Worm (Caenorhabditis elegans) whole organism, early embryonic: ENCODE data around the gene T24H7.8.

Experiments used
- B0310.2 ChIP-seq: sonication (generic microtip); optimal IDR thresholded peaks from 2 replicates; lab custom pipeline; 2016; ENCODE audit warnings: mild to moderate bottlenecking, missing genetic modification characterization, missing compliant biosample characterization
- F13C5.2 ChIP-seq: sonication (generic microtip); optimal IDR thresholded peaks from 2 replicates; lab custom pipeline; 2017; ENCODE audit warnings: mild to moderate bottlenecking, missing genetic modification characterization, inconsistent platforms, missing compliant biosample characterization
- ama-1 ChIP-seq: fragments of 150-350 bp; optimal IDR thresholded peaks from 2 replicates; lab custom pipeline; 2014
- ceh-36 ChIP-seq: sonication (generic microtip); optimal IDR thresholded peaks from 2 replicates; lab custom pipeline; 2016; ENCODE audit warnings: missing genetic modification characterization, inconsistent platforms, missing compliant biosample characterization
- flt-1 ChIP-seq: fragments of 200-800 bp; sonication (Bioruptor generic); IDR thresholded peaks from 2 replicates; pipeline ENCODE4 v1.3.6; 2022; ENCODE audit warnings: missing genetic modification characterization, missing compliant biosample characterization
- hmbx-1 ChIP-seq: sonication (generic microtip); optimal IDR thresholded peaks from 2 replicates; lab custom pipeline; 2016; ENCODE audit warnings: mild to moderate bottlenecking, missing genetic modification characterization, missing compliant biosample characterization
- scrt-1 ChIP-seq: fragments of 200-800 bp; sonication (Bioruptor generic); IDR thresholded peaks from 2 replicates; pipeline ENCODE4 v1.3.6; 2022; ENCODE audit warnings: missing genetic modification characterization, missing compliant biosample characterization

ce11 chrII:6244171-6244570 lies 2.3 kb downstream of the T24H7.8 start, which contains the start of gene tat-4:
- TF ChIP-seq F13C5.2 (tag; lab: Kevin White, UChicago) (no peak), B0310.2 (tag; lab: Kevin White, UChicago) (no peak), ceh-36 (tag; lab: Kevin White, UChicago) (no peak), hmbx-1 (tag; lab: Kevin White, UChicago) (no peak), ama-1 (lab: Kevin White, UChicago) (no peak), scrt-1 (GFP tag; lab: Robert Waterston, UW) (no peak), flt-1 (GFP tag; lab: Robert Waterston, UW) (no peak)
